Fruit fly (Drosophila melanogaster): ENCODE results near the gene Ets97D.

Ets97D gene

dm6 chr3R:26954020-26954672 lies 41.5 kb upstream of the Ets97D start:
- TF ChIP-seq pad (GFP tag; optimal IDR thresholded peaks at IDR 0.05) (peak; percentile 4), Clk (GFP tag; optimal IDR thresholded peaks at IDR 0.05) (no peak), cic (GFP tag; optimal IDR thresholded peaks at IDR 0.05) (no peak), CG7045 (GFP tag; optimal IDR thresholded peaks at IDR 0.05) (no peak), CG14711 (tag; optimal IDR thresholded peaks at IDR 0.05) (peak; percentile 72), bab1 (GFP tag; optimal IDR thresholded peaks at IDR 0.05) (no peak), CG11617 (GFP tag; optimal IDR thresholded peaks at IDR 0.05) (no peak), CG12768 (GFP tag; optimal IDR thresholded peaks at IDR 0.05) (no peak), CG33017 (tag; optimal IDR thresholded peaks at IDR 0.05) (no peak), kay (GFP tag; ENCODE audit: borderline replicate concordance) (no peak), CG7101 (tag; optimal IDR thresholded peaks at IDR 0.05) (peak; percentile 35), toe (GFP tag; optimal IDR thresholded peaks at IDR 0.05) (no peak), ovo (GFP tag; optimal IDR thresholded peaks at IDR 0.05) (no peak), cnc (optimal IDR thresholded peaks at IDR 0.05) (no peak), Hr96 (GFP tag; optimal IDR thresholded peaks at IDR 0.05) (no peak), CG1620 (GFP tag; optimal IDR thresholded peaks at IDR 0.05) (no peak), CG5204 (GFP tag; optimal IDR thresholded peaks at IDR 0.05) (no peak), tj (GFP tag; optimal IDR thresholded peaks at IDR 0.05) (peak; percentile 33), Crg-1 (GFP tag; optimal IDR thresholded peaks at IDR 0.05) (no peak), Mnt (GFP tag; optimal IDR thresholded peaks at IDR 0.05) (no peak)

- TF ChIP-seq CG12768 (GFP tag; optimal IDR thresholded peaks at IDR 0.05) (no peak), CG14711 (tag; optimal IDR thresholded peaks at IDR 0.05) (peak; percentile 85), kay (GFP tag; ENCODE audit: borderline replicate concordance) (no peak), cic (GFP tag; optimal IDR thresholded peaks at IDR 0.05) (no peak), pad (GFP tag; optimal IDR thresholded peaks at IDR 0.05) (peak; percentile 73), Crg-1 (GFP tag; optimal IDR thresholded peaks at IDR 0.05) (peak; percentile 91), ovo (GFP tag; optimal IDR thresholded peaks at IDR 0.05) (no peak), bab1 (GFP tag; optimal IDR thresholded peaks at IDR 0.05) (peak; percentile 99), Clk (GFP tag; optimal IDR thresholded peaks at IDR 0.05) (peak; percentile 35), CG7101 (tag; optimal IDR thresholded peaks at IDR 0.05) (peak; percentile 82), CG11617 (GFP tag; optimal IDR thresholded peaks at IDR 0.05) (peak; percentile 51), CG5204 (GFP tag; optimal IDR thresholded peaks at IDR 0.05) (peak; percentile 48), Hr96 (GFP tag; optimal IDR thresholded peaks at IDR 0.05) (peak; percentile 80), cnc (optimal IDR thresholded peaks at IDR 0.05) (no peak), toe (GFP tag; optimal IDR thresholded peaks at IDR 0.05) (peak; percentile 45), Mnt (GFP tag; optimal IDR thresholded peaks at IDR 0.05) (peak; percentile 35), tj (GFP tag; optimal IDR thresholded peaks at IDR 0.05) (peak; percentile 70), CG33017 (tag; optimal IDR thresholded peaks at IDR 0.05) (peak; percentile 40), CG1620 (GFP tag; optimal IDR thresholded peaks at IDR 0.05) (peak; percentile 92), CG7045 (GFP tag; optimal IDR thresholded peaks at IDR 0.05) (peak; percentile 35)
Observed at dm6 chr3R:26953478-26953874, 40.8 kb upstream of the Ets97D start.

- TF ChIP-seq bab1 (GFP tag; optimal IDR thresholded peaks at IDR 0.05) (no peak), CG12768 (GFP tag; optimal IDR thresholded peaks at IDR 0.05) (no peak), kay (GFP tag; ENCODE audit: borderline replicate concordance) (no peak), cic (GFP tag; optimal IDR thresholded peaks at IDR 0.05) (no peak), cnc (optimal IDR thresholded peaks at IDR 0.05) (no peak), CG11617 (GFP tag; optimal IDR thresholded peaks at IDR 0.05) (no peak)
Observed at dm6 chr3R:26952857-26953477, 40.3 kb upstream of the Ets97D start.

dm6 chr3R:26952200-26952856 lies 39.6 kb upstream of the Ets97D start:
- no peak for TF ChIP-seq Clk (GFP tag; optimal IDR thresholded peaks at IDR 0.05)
- no peak for TF ChIP-seq kay (GFP tag; ENCODE audit: borderline replicate concordance)
- TF ChIP-seq Crg-1 (GFP tag; optimal IDR thresholded peaks at IDR 0.05): no peak
- TF ChIP-seq CG5204 (GFP tag; optimal IDR thresholded peaks at IDR 0.05): no peak
- TF ChIP-seq Hr96 (GFP tag; optimal IDR thresholded peaks at IDR 0.05): no peak
- TF ChIP-seq CG7045 (GFP tag; optimal IDR thresholded peaks at IDR 0.05): no peak
- TF ChIP-seq pad (GFP tag; optimal IDR thresholded peaks at IDR 0.05): no peak
- TF ChIP-seq CG33017 (tag; optimal IDR thresholded peaks at IDR 0.05): no peak
- TF ChIP-seq CG14711 (tag; optimal IDR thresholded peaks at IDR 0.05): no peak
- TF ChIP-seq cic (GFP tag; optimal IDR thresholded peaks at IDR 0.05): no peak
- TF ChIP-seq cnc (optimal IDR thresholded peaks at IDR 0.05): no peak
- no peak for TF ChIP-seq tj (GFP tag; optimal IDR thresholded peaks at IDR 0.05)
- TF ChIP-seq toe (GFP tag; optimal IDR thresholded peaks at IDR 0.05): no peak
- no peak for TF ChIP-seq bab1 (GFP tag; optimal IDR thresholded peaks at IDR 0.05)

- TF ChIP-seq CG5204 (GFP tag; optimal IDR thresholded peaks at IDR 0.05) (peak; percentile 75), CG7045 (GFP tag; optimal IDR thresholded peaks at IDR 0.05) (peak; percentile 26), CG14711 (tag; optimal IDR thresholded peaks at IDR 0.05) (peak; percentile 1), bab1 (GFP tag; optimal IDR thresholded peaks at IDR 0.05) (peak; percentile 62), toe (GFP tag; optimal IDR thresholded peaks at IDR 0.05) (peak; percentile 89), CG1620 (GFP tag; optimal IDR thresholded peaks at IDR 0.05) (no peak), ovo (GFP tag; optimal IDR thresholded peaks at IDR 0.05) (no peak), Clk (GFP tag; optimal IDR thresholded peaks at IDR 0.05) (no peak), CG12768 (GFP tag; optimal IDR thresholded peaks at IDR 0.05) (peak; percentile 98), kay (GFP tag; ENCODE audit: borderline replicate concordance) (peak; percentile 100), CG7101 (tag; optimal IDR thresholded peaks at IDR 0.05) (peak; percentile 29), tj (GFP tag; optimal IDR thresholded peaks at IDR 0.05) (peak; percentile 48), cic (GFP tag; optimal IDR thresholded peaks at IDR 0.05) (peak; percentile 32), CG33017 (tag; optimal IDR thresholded peaks at IDR 0.05) (peak; percentile 55), Mnt (GFP tag; optimal IDR thresholded peaks at IDR 0.05) (peak; percentile 32), Crg-1 (GFP tag; optimal IDR thresholded peaks at IDR 0.05) (no peak), pad (GFP tag; optimal IDR thresholded peaks at IDR 0.05) (no peak), cnc (optimal IDR thresholded peaks at IDR 0.05) (no peak), Hr96 (GFP tag; optimal IDR thresholded peaks at IDR 0.05) (peak; percentile 85), CG11617 (GFP tag; optimal IDR thresholded peaks at IDR 0.05) (peak; percentile 59)
Observed at dm6 chr3R:26947296-26947880, 34.7 kb upstream of the Ets97D start, which contains the start of gene Spag1. Gene Spag1 (plus strand): TSS chr3R:26947830.

Measured in whole organism, adult.